Worm (Caenorhabditis elegans) whole organism, mixed stage, embryonic: Measurements from ENCODE around the gene F52B11.2.

Experiments
- ceh-39 ChIP-seq: fragments of 150-350 bp; optimal IDR thresholded peaks from 2 replicates; lab custom pipeline; 2014; ENCODE audit warnings: missing biosample characterization, missing genetic modification characterization
- ceh-43 ChIP-seq: fragments of 200-800 bp; sonication (Bioruptor generic); optimal IDR thresholded peaks from 2 replicates; lab custom pipeline; 2018; ENCODE audit warnings: mild to moderate bottlenecking, missing genetic modification characterization, moderate library complexity, missing compliant biosample characterization
- ceh-83 ChIP-seq: fragments of 200-800 bp; sonication (Bioruptor generic); optimal IDR thresholded peaks from 2 replicates; lab custom pipeline; 2018; ENCODE audit warnings: mild to moderate bottlenecking, missing genetic modification characterization, missing compliant biosample characterization
- ces-1 ChIP-seq: fragments of 150-350 bp; optimal IDR thresholded peaks from 2 replicates; lab custom pipeline; 2014; ENCODE audit warnings: missing biosample characterization, missing genetic modification reagents, missing genetic modification characterization
- cnd-1 ChIP-seq: fragments of 200-800 bp; sonication (Bioruptor generic); optimal IDR thresholded peaks from 2 replicates; lab custom pipeline; 2018; ENCODE audit warnings: mild to moderate bottlenecking, missing genetic modification characterization, missing compliant biosample characterization
- drap-1 ChIP-seq: fragments of 200-800 bp; sonication (Bioruptor generic); optimal IDR thresholded peaks from 3 replicates; lab custom pipeline; 2018; ENCODE audit warnings: mild to moderate bottlenecking, missing genetic modification characterization, missing compliant biosample characterization
- elt-3 ChIP-seq: fragments of 150-350 bp; optimal IDR thresholded peaks from 2 replicates; lab custom pipeline; 2014; ENCODE audit warnings: missing biosample characterization, missing genetic modification characterization
- flh-1 ChIP-seq: fragments of 200-800 bp; sonication (Bioruptor generic); optimal IDR thresholded peaks from 2 replicates; lab custom pipeline; 2018; ENCODE audit warnings: mild to moderate bottlenecking, missing genetic modification characterization, moderate library complexity, missing compliant biosample characterization
- ham-2 ChIP-seq: fragments of 200-800 bp; sonication (Bioruptor generic); optimal IDR thresholded peaks from 2 replicates; lab custom pipeline; 2018; ENCODE audit warnings: mild to moderate bottlenecking, missing genetic modification characterization, missing compliant biosample characterization
- hlh-1 ChIP-seq: fragments of 150-350 bp; optimal IDR thresholded peaks from 2 replicates; lab custom pipeline; 2014; ENCODE audit warnings: missing biosample characterization, missing genetic modification reagents, missing genetic modification characterization
- lin-13 ChIP-seq: fragments of 150-350 bp; optimal IDR thresholded peaks from 2 replicates; lab custom pipeline; 2014; ENCODE audit warnings: missing biosample characterization, missing genetic modification characterization
- lin-32 ChIP-seq: fragments of 200-800 bp; sonication (Bioruptor generic); optimal IDR thresholded peaks from 2 replicates; lab custom pipeline; 2018; ENCODE audit warnings: mild to moderate bottlenecking, missing genetic modification characterization, missing compliant biosample characterization
- lsy-2 ChIP-seq: fragments of 150-350 bp; optimal IDR thresholded peaks from 2 replicates; lab custom pipeline; 2014; ENCODE audit warnings: missing biosample characterization, missing genetic modification characterization
- mab-5 ChIP-seq: fragments of 150-350 bp; optimal IDR thresholded peaks from 2 replicates; lab custom pipeline; 2014; ENCODE audit warnings: missing biosample characterization, missing genetic modification characterization
- mep-1 ChIP-seq: fragments of 150-350 bp; optimal IDR thresholded peaks from 2 replicates; lab custom pipeline; 2017; ENCODE audit warnings: missing biosample characterization, missing genetic modification reagents, missing genetic modification characterization, inconsistent platforms
- mls-2 ChIP-seq: sonication (generic microtip); optimal IDR thresholded peaks from 2 replicates; lab custom pipeline; 2016; ENCODE audit warnings: mild to moderate bottlenecking, missing genetic modification characterization, moderate library complexity, missing compliant biosample characterization
- nhr-12 ChIP-seq: fragments of 150-350 bp; optimal IDR thresholded peaks from 2 replicates; lab custom pipeline; 2014; ENCODE audit warnings: missing biosample characterization, missing genetic modification characterization
- nhr-2 ChIP-seq: fragments of 150-350 bp; optimal IDR thresholded peaks from 2 replicates; lab custom pipeline; 2014; ENCODE audit warnings: missing biosample characterization, missing genetic modification characterization
- nhr-237 ChIP-seq: fragments of 150-350 bp; optimal IDR thresholded peaks from 2 replicates; lab custom pipeline; 2014; ENCODE audit warnings: missing biosample characterization, missing genetic modification characterization
- nhr-28 ChIP-seq: fragments of 150-350 bp; optimal IDR thresholded peaks from 2 replicates; lab custom pipeline; 2014; ENCODE audit warnings: missing biosample characterization, missing genetic modification characterization
- nhr-76 ChIP-seq: sonication (generic microtip); optimal IDR thresholded peaks from 2 replicates; lab custom pipeline; 2017; ENCODE audit warnings: missing biosample characterization, missing genetic modification characterization
- pha-4 ChIP-seq: fragments of 150-350 bp; optimal IDR thresholded peaks from 2 replicates; lab custom pipeline; 2018; ENCODE audit warnings: missing biosample characterization, missing genetic modification reagents, missing genetic modification characterization
- sem-2 ChIP-seq: fragments of 200-800 bp; sonication (Bioruptor generic); optimal IDR thresholded peaks from 2 replicates; lab custom pipeline; 2018; ENCODE audit warnings: mild to moderate bottlenecking, missing genetic modification characterization, missing compliant biosample characterization
- snpc-4 ChIP-seq: fragments of 150-350 bp; optimal IDR thresholded peaks from 2 replicates; lab custom pipeline; 2014; ENCODE audit warnings: missing biosample characterization, missing genetic modification characterization
- sptf-1 ChIP-seq: sonication (generic microtip); optimal IDR thresholded peaks from 2 replicates; lab custom pipeline; 2017; ENCODE audit warnings: mild to moderate bottlenecking, missing genetic modification characterization, moderate library complexity, missing compliant biosample characterization
- tbx-8 ChIP-seq: fragments of 200-800 bp; sonication (Bioruptor generic); optimal IDR thresholded peaks from 2 replicates; lab custom pipeline; 2018; ENCODE audit warnings: mild to moderate bottlenecking, missing genetic modification characterization, moderate library complexity, missing compliant biosample characterization
- unc-120 ChIP-seq: sonication (generic microtip); optimal IDR thresholded peaks from 2 replicates; lab custom pipeline; 2017; ENCODE audit warnings: missing genetic modification characterization, missing compliant biosample characterization; ENCODE audit not compliant: poor library complexity, severe bottlenecking
- unc-39 ChIP-seq: fragments of 150-350 bp; optimal IDR thresholded peaks from 2 replicates; lab custom pipeline; 2014; ENCODE audit warnings: missing biosample characterization, missing genetic modification characterization
- unc-62 ChIP-seq: fragments of 150-350 bp; optimal IDR thresholded peaks from 2 replicates; lab custom pipeline; 2014; ENCODE audit warnings: missing biosample characterization, missing genetic modification reagents, missing genetic modification characterization
- zip-8 ChIP-seq: fragments of 150-350 bp; optimal IDR thresholded peaks from 2 replicates; lab custom pipeline; 2014; ENCODE audit warnings: missing biosample characterization, missing genetic modification characterization

Gene F52B11.2

DNA sequence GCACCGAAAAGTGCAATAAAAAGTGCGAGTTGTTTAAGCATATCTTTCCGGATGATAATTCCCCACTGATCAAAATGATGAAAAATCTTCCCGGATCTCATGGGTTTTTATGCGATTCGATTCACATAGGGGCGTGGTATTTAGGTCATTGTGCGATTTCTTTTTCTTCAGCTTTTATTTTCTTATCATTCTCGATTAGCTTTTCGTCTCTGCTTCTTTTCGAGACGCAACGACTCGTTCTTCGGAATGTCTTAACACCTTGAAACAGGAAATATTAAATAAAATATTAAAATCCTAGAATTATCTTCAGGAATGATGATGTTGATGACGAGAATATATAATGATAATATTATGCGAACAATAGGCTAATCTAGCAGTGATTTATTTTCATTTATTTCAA lies 39.7 kb upstream of the F52B11.2 start, which contains the start of gene Y37A1B.7:
Gene Y37A1B.7, minus strand, starts transcription at position 101 of the 400 bp plus-strand sequence.
- TF ChIP-seq mep-1 (no peak), flh-1 (GFP tag; lab: Kevin White, UChicago) (no peak), nhr-2 (tag; lab: Kevin White, UChicago) (no peak), drap-1 (no peak), zip-8 (tag; lab: Kevin White, UChicago) (no peak), snpc-4 (tag; lab: Kevin White, UChicago) (no peak), unc-62 (no peak), ceh-39 (no peak), sptf-1 (tag; lab: Kevin White, UChicago) (no peak), sem-2 (GFP tag; lab: Kevin White, UChicago) (no peak), nhr-76 (no peak), ceh-83 (GFP tag; lab: Kevin White, UChicago) (no peak), ceh-43 (GFP tag; lab: Kevin White, UChicago) (no peak), lsy-2 (tag; lab: Kevin White, UChicago) (no peak), mab-5 (tag; lab: Kevin White, UChicago) (no peak), nhr-237 (tag; lab: Kevin White, UChicago) (no peak), unc-39 (tag; lab: Kevin White, UChicago) (no peak)
- TF ChIP-seq, all 35 proteins: peak for 0

DNA sequence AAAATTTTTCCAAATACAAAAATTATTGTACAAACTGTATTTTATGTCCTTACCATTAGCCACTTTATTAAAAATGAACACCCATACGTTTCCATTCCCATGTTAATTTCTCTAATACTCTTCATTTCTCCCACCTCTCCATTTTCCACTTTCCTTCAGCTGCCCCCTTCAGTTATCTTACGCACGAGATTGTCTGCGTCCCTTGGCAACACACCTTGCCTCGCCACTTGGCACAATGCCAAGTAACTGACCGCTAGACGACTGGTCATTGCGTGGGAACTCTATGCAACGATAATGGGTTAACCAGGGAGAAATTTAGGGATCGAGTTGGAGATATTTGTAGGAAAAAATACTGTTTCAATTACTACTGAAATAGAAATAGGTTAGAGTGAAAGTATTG lies 36.6 kb upstream of the F52B11.2 start:
- TF ChIP-seq lsy-2 (tag; lab: Kevin White, UChicago) (no peak), lin-13 (tag; lab: Kevin White, UChicago) (peak; percentile 7), pha-4 (tag; lab: Kevin White, UChicago) (no peak), hlh-1 (tag; lab: Kevin White, UChicago) (no peak), elt-3 (tag; lab: Kevin White, UChicago) (no peak), mab-5 (tag; lab: Kevin White, UChicago) (no peak), cnd-1 (tag; lab: Kevin White, UChicago) (no peak), snpc-4 (tag; lab: Kevin White, UChicago) (no peak), ham-2 (GFP tag; lab: Kevin White, UChicago) (peak; percentile 51), mls-2 (no peak), mep-1 (no peak), tbx-8 (GFP tag; lab: Kevin White, UChicago) (no peak)

DNA sequence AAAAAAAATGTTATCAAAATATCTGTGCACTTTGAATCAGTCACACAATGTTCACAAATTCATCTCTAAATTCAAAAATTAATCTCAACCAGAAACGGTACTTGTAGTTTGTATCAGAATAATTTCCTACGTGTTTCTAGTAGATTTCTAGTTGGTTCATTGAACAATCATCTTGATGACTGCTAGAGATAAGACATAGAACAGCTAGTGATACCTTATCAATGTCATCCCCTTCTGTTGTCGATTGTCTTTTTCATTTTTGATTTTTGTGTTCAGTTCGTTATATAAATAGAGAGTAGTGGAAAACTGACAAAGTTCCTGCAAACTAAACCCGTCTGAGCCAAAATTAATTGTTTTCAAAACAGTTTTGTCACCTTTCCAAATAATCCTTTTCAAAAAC lies 32.9 kb upstream of the F52B11.2 start:
- peak; percentile 31 for TF ChIP-seq elt-3 (tag; lab: Kevin White, UChicago)
- TF ChIP-seq nhr-2 (tag; lab: Kevin White, UChicago): no peak
- no peak for TF ChIP-seq drap-1

DNA sequence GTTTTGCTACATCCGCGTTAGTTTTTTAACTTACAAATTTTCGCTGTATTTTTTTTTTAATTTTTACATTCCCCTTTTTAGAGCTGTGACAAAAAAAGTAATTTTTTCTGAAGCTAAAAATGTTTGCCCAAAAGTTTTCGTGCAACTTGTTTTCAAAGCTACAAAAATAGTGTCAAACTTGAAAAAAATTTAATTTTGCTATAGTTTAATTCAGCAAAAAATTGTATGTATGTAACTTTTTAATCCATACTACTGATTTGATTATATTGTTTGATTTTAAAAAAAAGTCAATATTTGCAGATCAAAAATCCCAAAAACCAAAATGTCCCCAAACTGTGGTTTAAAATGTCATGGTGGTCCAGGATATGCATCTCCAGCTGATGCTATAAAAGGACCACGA lies 32.5 kb upstream of the F52B11.2 start, which contains the start of gene semo-1:
Gene semo-1, plus strand, starts transcription at position 301 of the 400 bp plus-strand sequence.
- TF ChIP-seq flh-1 (GFP tag; lab: Kevin White, UChicago) (no peak), mab-5 (tag; lab: Kevin White, UChicago) (no peak), cnd-1 (tag; lab: Kevin White, UChicago) (no peak), unc-120 (tag; lab: Kevin White, UChicago) (no peak), ceh-83 (GFP tag; lab: Kevin White, UChicago) (no peak), hlh-1 (tag; lab: Kevin White, UChicago) (no peak), ces-1 (GFP tag; lab: Kevin White, UChicago) (no peak), nhr-12 (tag; lab: Kevin White, UChicago) (no peak), unc-62 (no peak), pha-4 (tag; lab: Kevin White, UChicago) (no peak), sem-2 (GFP tag; lab: Kevin White, UChicago) (no peak), nhr-237 (tag; lab: Kevin White, UChicago) (no peak), unc-39 (tag; lab: Kevin White, UChicago) (no peak)

DNA sequence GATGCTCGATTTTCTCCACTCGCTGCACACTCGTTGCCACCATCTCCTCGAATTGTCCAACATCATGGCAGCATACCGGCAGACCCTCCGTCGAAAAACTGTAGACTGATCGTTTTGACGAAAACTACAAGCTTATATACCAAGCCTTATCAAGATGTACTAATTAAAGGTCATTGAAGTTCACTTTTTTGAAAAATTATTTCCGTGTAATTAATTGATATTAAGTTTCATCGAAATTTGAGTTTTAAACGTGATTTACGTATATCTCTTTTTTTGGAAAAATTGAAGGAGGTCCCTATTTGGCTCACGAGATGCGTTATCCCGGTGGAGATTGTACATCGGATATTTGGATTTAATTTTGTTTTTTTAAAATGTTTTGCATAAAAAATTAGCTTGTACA lies 22.8 kb upstream of the F52B11.2 start, which contains the start of gene Y37A1B.4:
Gene Y37A1B.4, minus strand, starts transcription at position 101 of the 400 bp plus-strand sequence.
- TF ChIP-seq mls-2 (no peak), ceh-43 (GFP tag; lab: Kevin White, UChicago) (no peak), nhr-28 (tag; lab: Kevin White, UChicago) (no peak), elt-3 (tag; lab: Kevin White, UChicago) (no peak), lin-13 (tag; lab: Kevin White, UChicago) (no peak), lin-32 (GFP tag; lab: Kevin White, UChicago) (no peak), ham-2 (GFP tag; lab: Kevin White, UChicago) (no peak), unc-39 (tag; lab: Kevin White, UChicago) (no peak)
